Worm (Caenorhabditis elegans): ENCODE data around the gene C30G12.4.

DNA sequence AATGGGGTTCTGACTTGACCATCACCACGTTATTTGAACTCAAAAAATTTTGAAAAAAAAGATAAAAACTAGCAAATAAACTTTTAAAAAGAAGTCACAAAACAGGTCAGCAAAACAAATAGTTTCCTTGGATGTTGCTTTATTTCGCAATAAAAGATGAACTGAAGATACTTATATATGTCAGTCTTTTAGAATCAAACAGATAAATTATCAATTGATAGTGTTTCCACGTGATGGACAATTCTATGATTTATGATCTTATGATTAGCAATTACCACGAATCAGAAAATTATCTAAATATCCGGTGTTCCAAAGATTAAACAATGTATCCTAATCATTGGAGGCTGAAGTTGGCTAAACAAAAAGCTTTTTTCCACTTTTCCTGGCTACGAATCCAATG lies 25.8 kb downstream of the C30G12.4 start:
- no peak for TF ChIP-seq sup-37 (GFP tag; optimal IDR thresholded peaks at IDR 0.05)
- no peak for TF ChIP-seq nhr-76 (tag; optimal IDR thresholded peaks at IDR 0.05)
- no peak for TF ChIP-seq ceh-82 (tag; optimal IDR thresholded peaks at IDR 0.05)
- TF ChIP-seq pax-3 (tag; optimal IDR thresholded peaks at IDR 0.05): no peak
- no peak for TF ChIP-seq isw-1 (GFP tag; IDR thresholded peaks at IDR 0.05)
- TF ChIP-seq pqm-1 (tag; optimal IDR thresholded peaks at IDR 0.05): no peak
- no peak for TF ChIP-seq ztf-11 (tag; optimal IDR thresholded peaks at IDR 0.05)
- TF ChIP-seq nhr-12 (tag; optimal IDR thresholded peaks at IDR 0.05): no peak

Data from whole organism, L1 larva.